Fruit fly (Drosophila melanogaster): ENCODE results near the gene scpr-A.

DNA sequence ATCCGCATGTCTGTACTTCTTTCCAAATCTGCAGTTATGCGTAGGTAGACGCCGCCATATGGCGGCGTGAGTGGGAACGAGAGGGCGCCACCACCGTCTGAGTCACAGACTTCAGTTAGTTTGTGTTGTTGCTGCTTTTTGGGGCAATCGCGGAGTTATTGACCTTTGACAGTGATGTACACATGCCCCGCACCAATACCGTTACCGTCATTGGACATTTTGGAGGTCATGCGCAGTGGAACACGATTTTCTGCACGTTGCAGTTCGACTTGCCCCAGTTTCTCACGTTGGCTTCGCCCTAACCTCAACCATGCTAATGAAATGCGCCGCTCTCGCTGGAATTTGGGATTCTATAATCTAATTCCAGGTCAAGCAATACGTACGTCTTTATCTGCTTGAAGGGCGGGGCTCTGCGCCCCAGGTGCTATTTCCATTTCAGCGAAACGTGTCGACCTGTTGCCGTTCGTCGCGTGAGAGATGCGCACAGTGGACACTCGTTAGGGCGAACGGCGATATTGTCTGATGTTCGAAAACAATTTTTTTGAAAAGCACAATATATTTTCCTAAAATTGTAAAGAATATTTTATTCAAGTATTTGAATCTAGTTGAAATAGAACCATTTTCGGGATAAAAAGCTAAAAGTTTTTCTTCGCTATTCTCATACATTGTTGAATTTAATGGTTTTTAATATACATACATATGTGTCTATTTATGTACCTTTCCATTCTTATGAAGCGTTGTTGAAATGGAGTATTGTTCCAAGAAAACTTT, 29.5 kb upstream of the scpr-A start:
- TF ChIP-seq CG34406 (GFP tag; optimal IDR thresholded peaks at IDR 0.05) (peak; percentile 48), CG6808 (GFP tag; optimal IDR thresholded peaks at IDR 0.05) (peak; percentile 14), CG6792 (GFP tag; optimal IDR thresholded peaks at IDR 0.05) (peak; percentile 57), acj6 (GFP tag; optimal IDR thresholded peaks at IDR 0.05) (peak; percentile 64), Sox102F (GFP tag; optimal IDR thresholded peaks at IDR 0.05) (peak; percentile 72), Hr39 (GFP tag; optimal IDR thresholded peaks at IDR 0.05) (peak; percentile 81), CG6163 (GFP tag; IDR thresholded peaks at IDR 0.05) (peak; percentile 70)

Data from whole organism, prepupa.